Worm (Caenorhabditis elegans) whole organism, young adult: Measurements from ENCODE around the gene F42F12.11.
A peak's percentile ranks its signal among the peaks of the same experiment; 100 is the strongest.

Source experiments
- B0035.1 ChIP-seq: sonication (generic microtip); optimal IDR thresholded peaks from 2 replicates; lab custom pipeline; 2016; ENCODE audit warnings: missing genetic modification characterization, mild to moderate bottlenecking, missing compliant biosample characterization, missing genotype, missing genetic modification reagents
- ceh-100 ChIP-seq: fragments of 200-800 bp; sonication (Bioruptor generic); IDR thresholded peaks from 2 replicates; pipeline ENCODE4 v1.3.6; 2022; ENCODE audit warnings: missing genetic modification reagents, missing genetic modification characterization, missing compliant biosample characterization
- efl-1 ChIP-seq: fragments of 150-350 bp; optimal IDR thresholded peaks from 2 replicates; lab custom pipeline; 2014; ENCODE audit warnings: missing biosample characterization, missing genetic modification reagents, missing genetic modification characterization
- hrde-1 ChIP-seq: sonication (generic microtip); optimal IDR thresholded peaks from 2 replicates; lab custom pipeline; 2016; ENCODE audit warnings: missing genetic modification characterization, mild to moderate bottlenecking, missing compliant biosample characterization, moderate library complexity, missing genotype, missing genetic modification reagents, borderline replicate concordance
- lin-54 ChIP-seq: fragments of 200-800 bp; sonication (Bioruptor generic); optimal IDR thresholded peaks from 2 replicates; lab custom pipeline; 2018; ENCODE audit warnings: mild to moderate bottlenecking, missing genetic modification characterization, missing compliant biosample characterization
- mcd-1 ChIP-seq: fragments of 200-800 bp; sonication (Bioruptor generic); IDR thresholded peaks from 2 replicates; pipeline ENCODE4 v1.3.6; 2022; ENCODE audit warnings: missing genetic modification reagents, missing genetic modification characterization, missing compliant biosample characterization
- nfya-2 ChIP-seq: fragments of 200-800 bp; sonication (Bioruptor generic); IDR thresholded peaks from 2 replicates; pipeline ENCODE4 v1.3.6; 2022; ENCODE audit warnings: missing genetic modification reagents, missing genetic modification characterization, missing compliant biosample characterization
- sea-2 ChIP-seq: fragments of 200-800 bp; sonication (Bioruptor generic); IDR thresholded peaks from 2 replicates; pipeline ENCODE4 v1.3.6; 2022; ENCODE audit warnings: missing genetic modification characterization, missing compliant biosample characterization

- no peak for TF ChIP-seq nfya-2 (GFP tag; lab: Robert Waterston, UW)
- no peak for TF ChIP-seq sea-2
- TF ChIP-seq mcd-1 (GFP tag; lab: Robert Waterston, UW): peak; percentile 54
- TF ChIP-seq B0035.1 (tag; lab: Kevin White, UChicago): peak; percentile 25
- peak; percentile 6 for TF ChIP-seq efl-1 (GFP tag; lab: Kevin White, UChicago)
- peak; percentile 27 for TF ChIP-seq lin-54 (GFP tag; lab: Kevin White, UChicago)
- no peak for TF ChIP-seq hrde-1 (tag; lab: Kevin White, UChicago)
- no peak for TF ChIP-seq ceh-100
These were observed 20.7 kb downstream of the F42F12.11 start for ce11 chrX:12367498-12367897.
